Worm (Caenorhabditis elegans): ENCODE data around the gene pcs-1.

pcs-1 gene

ce11 chrII:11596157-11596740 is 18.7 kb upstream of the pcs-1 start:
- TF ChIP-seq unc-62 (GFP tag; optimal IDR thresholded peaks at IDR 0.05), result no peak

DNA sequence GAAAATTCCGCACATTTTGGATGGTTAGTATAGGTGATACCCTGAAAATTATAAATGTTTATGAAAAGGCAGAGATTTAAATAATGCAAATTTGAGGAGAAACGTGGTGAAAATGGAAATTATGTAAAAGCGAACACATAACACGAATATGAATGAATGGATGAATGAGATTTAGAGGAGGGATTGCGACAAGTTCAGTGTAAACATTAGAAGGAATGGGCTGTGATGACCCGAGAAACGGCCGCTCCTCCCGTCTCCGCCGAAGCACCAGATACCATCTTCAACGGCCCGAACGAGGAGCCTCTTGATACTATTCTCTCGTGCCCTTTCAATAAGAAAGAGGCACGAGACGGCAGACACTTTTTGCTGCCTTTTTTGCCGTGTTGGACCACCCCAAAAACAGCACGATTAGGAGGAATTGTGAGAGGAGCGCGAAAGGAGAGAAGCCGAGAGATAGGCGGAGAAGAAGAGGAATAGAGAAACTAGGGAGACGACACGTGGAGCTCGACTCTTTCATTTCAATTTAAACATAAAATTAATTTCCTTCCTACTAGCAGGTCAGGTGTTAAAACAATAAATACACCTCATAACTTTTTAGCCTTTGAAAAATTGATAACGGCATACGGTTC is 17.9 kb upstream of the pcs-1 start, which contains the start of gene gfat-1:
gfat-1 (minus strand) TSS at position 51 of the 629 bp plus-strand sequence.
- TF ChIP-seq unc-62 (GFP tag; optimal IDR thresholded peaks at IDR 0.05), result no peak

DNA sequence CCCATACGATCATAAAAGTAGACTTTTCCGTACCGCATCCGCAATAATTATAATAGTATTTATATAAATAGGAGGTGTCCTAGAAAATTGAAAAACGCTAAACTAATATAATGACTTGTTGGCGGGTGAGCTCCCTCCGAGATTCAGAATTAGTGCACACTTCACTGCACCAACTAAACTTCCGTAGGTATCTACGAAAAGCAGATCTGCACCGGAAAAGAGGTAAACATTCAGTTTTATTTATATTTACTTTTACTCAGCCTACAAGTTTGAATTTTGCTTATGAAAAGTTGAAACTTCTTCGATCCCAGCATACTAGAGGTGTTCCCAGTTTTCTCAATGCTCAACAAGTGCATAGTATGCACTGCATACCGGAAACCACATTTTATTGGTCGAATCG is 14.5 kb upstream of the pcs-1 start, which contains the start of gene F07A11.1:
F07A11.1 (minus strand) TSS at position 101 of the 400 bp plus-strand sequence.
- TF ChIP-seq unc-62 (GFP tag; optimal IDR thresholded peaks at IDR 0.05), result no peak

DNA sequence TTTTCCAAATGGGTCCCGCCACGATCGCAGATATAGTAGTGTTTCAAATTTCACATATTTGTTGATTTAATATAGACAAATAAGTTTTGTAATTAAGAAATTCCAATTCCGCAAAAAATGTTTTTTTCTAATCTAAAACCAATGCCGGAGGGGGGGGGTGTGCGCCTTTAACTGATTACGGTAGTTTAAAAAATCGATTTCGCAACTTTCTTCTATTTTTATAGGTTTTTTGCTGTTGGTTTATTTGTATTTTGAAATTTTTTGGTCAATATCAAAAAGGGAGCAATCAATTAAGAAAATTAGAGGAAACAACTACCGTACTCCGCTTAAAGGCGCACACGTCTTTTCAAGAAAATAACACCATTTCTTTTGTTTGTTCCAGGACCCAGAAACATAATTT is 14.0 kb upstream of the pcs-1 start:
- no peak for TF ChIP-seq unc-62 (GFP tag; optimal IDR thresholded peaks at IDR 0.05)

DNA sequence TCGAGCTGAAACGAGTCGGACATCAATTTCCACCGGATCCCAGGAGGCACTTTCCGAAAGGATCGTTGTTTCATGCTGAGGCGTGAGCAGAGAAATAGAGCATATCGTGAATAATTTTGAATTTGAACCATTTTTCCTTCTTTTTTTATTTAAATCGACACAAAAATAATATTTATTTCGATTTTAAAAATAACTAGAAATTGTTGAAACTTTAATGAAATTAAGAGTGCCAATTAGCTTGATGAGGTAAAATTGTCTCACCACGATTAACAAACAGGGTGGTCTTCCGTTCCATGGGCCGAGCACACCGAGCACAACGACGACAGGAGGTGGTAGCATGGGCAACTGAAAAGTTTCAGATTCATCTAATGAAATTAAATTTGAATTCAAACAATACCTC is 10.8 kb upstream of the pcs-1 start:
- TF ChIP-seq unc-62 (GFP tag; optimal IDR thresholded peaks at IDR 0.05), result no peak

- no peak for TF ChIP-seq unc-62 (GFP tag; optimal IDR thresholded peaks at IDR 0.05)
Observed at ce11 chrII:11582698-11583097, 5.2 kb upstream of the pcs-1 start, which contains the start of gene ints-7. ints-7 (plus strand) TSS chrII:11582849.

DNA sequence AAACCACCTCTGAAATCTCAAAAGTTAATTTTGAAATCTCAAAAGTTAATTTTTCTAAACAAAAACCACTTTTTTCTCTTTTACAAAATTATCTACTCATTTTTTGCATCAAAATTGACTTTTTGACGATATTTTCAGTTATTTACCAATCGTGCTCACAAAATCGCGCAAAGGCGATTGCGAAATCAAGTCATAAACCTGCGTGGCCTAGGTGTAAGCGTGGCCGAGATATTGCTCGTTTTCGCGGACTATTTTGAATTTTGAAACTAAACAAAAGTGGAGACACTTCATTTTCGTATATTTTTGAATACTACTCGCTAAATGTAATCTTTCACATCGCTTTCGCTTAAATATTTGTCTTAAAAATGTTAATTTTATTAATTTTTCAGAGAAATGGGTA is 787 bp upstream of the pcs-1 start, which contains the start of gene smc-6:
smc-6 (plus strand) TSS at position 390 of the 400 bp plus-strand sequence.
- no peak for TF ChIP-seq unc-62 (GFP tag; optimal IDR thresholded peaks at IDR 0.05)

- no peak for TF ChIP-seq unc-62 (GFP tag; optimal IDR thresholded peaks at IDR 0.05)
Observed at ce11 chrII:11577861-11578260, 321 bp upstream of the pcs-1 start.

ce11 chrII:11572944-11573343 is 4.6 kb downstream of the pcs-1 start, which contains the start of gene F54D5.2:
F54D5.2 (plus strand) TSS chrII:11573180.
- TF ChIP-seq unc-62 (GFP tag; optimal IDR thresholded peaks at IDR 0.05), result no peak

ce11 chrII:11571260-11571854 is 6.2 kb downstream of the pcs-1 start, which contains the start of gene F54D5.3:
F54D5.3 (plus strand) TSS chrII:11571805.
- TF ChIP-seq unc-62 (GFP tag; optimal IDR thresholded peaks at IDR 0.05), result no peak

- no peak for TF ChIP-seq unc-62 (GFP tag; optimal IDR thresholded peaks at IDR 0.05)
Observed at ce11 chrII:11569213-11569868, 8.2 kb downstream of the pcs-1 start, which contains the start of the genes F54D5.23 and F54D5.4. F54D5.23 (minus strand) TSS chrII:11569287. F54D5.4 (plus strand) TSS chrII:11569818.

DNA sequence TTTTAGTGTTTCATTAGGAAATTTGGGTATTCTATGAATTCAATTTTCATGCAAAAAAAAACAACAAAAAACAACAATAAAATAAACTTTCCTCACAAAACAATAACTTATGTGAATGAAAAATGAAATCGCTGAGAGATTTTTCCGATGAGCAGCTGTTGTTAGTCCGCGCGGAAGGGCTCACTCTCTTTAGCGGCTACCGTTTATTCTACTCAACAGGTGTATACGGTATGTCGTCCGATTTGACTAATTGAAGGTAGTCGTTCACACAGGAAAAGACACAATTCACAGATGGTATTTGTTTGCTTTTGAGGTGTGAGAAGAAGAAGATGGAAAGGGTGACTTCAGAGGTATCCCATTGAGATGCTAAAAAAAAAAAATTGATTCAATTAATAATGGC is 8.9 kb downstream of the pcs-1 start:
- TF ChIP-seq unc-62 (GFP tag; optimal IDR thresholded peaks at IDR 0.05), result no peak

ce11 chrII:11566970-11567711 is 10.4 kb downstream of the pcs-1 start, which contains the start of gene F54D5.5:
F54D5.5 (minus strand) TSS chrII:11567020.
- TF ChIP-seq unc-62 (GFP tag; optimal IDR thresholded peaks at IDR 0.05), result no peak

- TF ChIP-seq unc-62 (GFP tag; optimal IDR thresholded peaks at IDR 0.05), result no peak
Observed at ce11 chrII:11564127-11564526, 13.4 kb downstream of the pcs-1 start, which contains the start of gene F54D5.15. F54D5.15 (minus strand) TSS chrII:11564227.

ce11 chrII:11556338-11556737 is 21.2 kb downstream of the pcs-1 start, which contains the start of gene F54D5.17:
F54D5.17 (plus strand) TSS chrII:11556638.
- no peak for TF ChIP-seq unc-62 (GFP tag; optimal IDR thresholded peaks at IDR 0.05)

All from whole organism, dauer.